Fruit fly (Drosophila melanogaster) Kc167 (cell line): Measurements from ENCODE around the gene aqz.

Experiments
- Myc ChIP-seq: fragments of >200 bp; optimal IDR thresholded peaks from 2 replicates; lab custom pipeline; 2017; ENCODE audit warnings: missing external identifiers
- Sin3A ChIP-seq: fragments of >200 bp; optimal IDR thresholded peaks from 2 replicates; lab custom pipeline; 2018; ENCODE audit warnings: missing external identifiers
- h ChIP-seq: fragments of >200 bp; optimal IDR thresholded peaks from 3 replicates; lab custom pipeline; 2018; ENCODE audit warnings: missing external identifiers
- insv ChIP-seq: fragments of >200 bp; optimal IDR thresholded peaks from 3 replicates; lab custom pipeline; 2018; ENCODE audit warnings: missing external identifiers
- psq ChIP-seq: fragments of >200 bp; optimal IDR thresholded peaks from 2 replicates; lab custom pipeline; 2017; ENCODE audit warnings: missing external identifiers
- ttk ChIP-seq: sonication (Bioruptor generic); optimal IDR thresholded peaks from 2 replicates; lab custom pipeline; 2017; ENCODE audit warnings: missing external identifiers

aqz gene

dm6 chr3R:8798332-8798731, 22.1 kb downstream of the aqz start:
- TF ChIP-seq Sin3A (lab: Kevin White, UChicago): no peak
- TF ChIP-seq ttk (lab: Kevin White, UChicago): no peak
- no peak for TF ChIP-seq psq (lab: Kevin White, UChicago)
- TF ChIP-seq insv (lab: Kevin White, UChicago): no peak
- no peak for TF ChIP-seq Myc (lab: Kevin White, UChicago)
- TF ChIP-seq h: no peak

DNA sequence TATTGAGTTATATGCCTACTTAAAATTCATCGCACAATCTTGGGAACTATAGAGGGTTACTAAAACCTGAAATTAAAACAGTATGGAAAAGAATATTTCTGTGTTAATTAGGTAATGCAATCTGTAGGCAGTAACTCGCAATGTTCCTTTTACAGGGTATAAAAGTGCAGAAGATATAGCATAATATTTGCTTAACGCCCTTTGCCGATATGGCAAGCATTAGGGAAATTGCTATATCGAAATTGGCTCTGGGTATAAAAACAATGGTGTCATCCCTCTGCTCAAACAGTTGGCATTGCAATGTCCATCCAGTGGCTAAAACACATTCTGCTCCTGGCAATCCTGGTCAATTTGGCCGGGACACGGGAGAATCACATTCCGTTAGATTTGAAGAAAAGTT, 26.1 kb downstream of the aqz start, which contains the start of gene Ir85a:
TSS of gene Ir85a (plus strand) at position 301 of the 400 bp plus-strand sequence.
- TF ChIP-seq ttk (lab: Kevin White, UChicago) (no peak), Myc (lab: Kevin White, UChicago) (no peak), psq (lab: Kevin White, UChicago) (no peak), Sin3A (lab: Kevin White, UChicago) (no peak), insv (lab: Kevin White, UChicago) (no peak), h (no peak)

DNA sequence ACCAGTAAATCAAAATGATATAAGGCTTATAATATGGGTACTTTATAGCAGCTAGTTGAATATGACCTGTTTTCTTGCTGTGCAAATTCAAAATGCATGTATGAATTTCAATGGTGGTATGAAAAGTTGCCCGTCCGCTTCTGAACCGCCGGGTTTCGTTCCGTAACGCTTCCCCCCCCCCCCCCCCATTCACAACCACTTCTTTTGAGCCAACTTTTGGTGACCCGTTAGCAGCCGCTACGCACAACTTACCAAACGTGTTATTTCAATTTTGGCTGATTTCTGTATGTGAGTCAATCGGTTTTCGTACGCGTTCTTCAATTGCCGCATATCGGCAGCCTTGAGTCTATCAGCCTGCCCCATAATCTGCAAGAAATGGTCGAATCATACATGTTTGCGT, 26.8 kb downstream of the aqz start:
- TF ChIP-seq Myc (lab: Kevin White, UChicago) (no peak), Sin3A (lab: Kevin White, UChicago) (no peak), ttk (lab: Kevin White, UChicago) (no peak), insv (lab: Kevin White, UChicago) (no peak), h (no peak), psq (lab: Kevin White, UChicago) (no peak)

DNA sequence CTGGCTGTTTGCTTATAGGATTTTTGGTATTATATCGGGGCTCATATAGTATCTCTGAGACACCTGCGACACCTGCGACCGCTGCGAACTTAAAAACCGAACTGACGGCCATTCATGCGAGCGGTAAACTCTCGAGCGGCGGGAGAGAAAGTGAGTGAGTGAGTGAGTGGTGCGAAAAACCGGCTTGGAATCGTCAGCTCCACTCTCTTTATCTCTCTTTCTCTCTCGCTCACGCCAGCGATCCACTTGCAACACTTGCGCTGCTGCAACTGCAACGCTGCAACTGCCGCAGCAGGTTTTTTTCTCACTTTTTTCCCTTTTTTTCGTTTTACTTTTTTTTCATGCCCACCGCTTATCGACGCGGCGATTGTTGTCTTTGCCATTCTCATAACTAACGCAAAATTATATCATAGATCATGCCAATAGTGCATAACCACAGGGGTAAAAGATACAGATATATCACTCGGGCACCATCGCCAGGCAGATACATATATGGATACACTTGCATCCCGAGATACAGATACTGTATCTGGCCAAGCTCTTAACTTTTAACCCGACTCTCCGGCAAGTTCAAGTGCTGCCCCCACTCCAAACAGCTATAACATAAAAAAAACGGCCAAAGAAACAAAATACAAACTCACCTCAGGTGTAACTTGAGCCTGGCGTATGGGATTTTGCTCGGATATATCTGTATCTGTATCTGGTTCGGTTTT, 27.9 kb downstream of the aqz start:
- no peak for TF ChIP-seq insv (lab: Kevin White, UChicago)
- TF ChIP-seq Myc (lab: Kevin White, UChicago): no peak
- TF ChIP-seq Sin3A (lab: Kevin White, UChicago): no peak
- TF ChIP-seq psq (lab: Kevin White, UChicago): no peak
- TF ChIP-seq ttk (lab: Kevin White, UChicago): no peak
- TF ChIP-seq h: no peak

DNA sequence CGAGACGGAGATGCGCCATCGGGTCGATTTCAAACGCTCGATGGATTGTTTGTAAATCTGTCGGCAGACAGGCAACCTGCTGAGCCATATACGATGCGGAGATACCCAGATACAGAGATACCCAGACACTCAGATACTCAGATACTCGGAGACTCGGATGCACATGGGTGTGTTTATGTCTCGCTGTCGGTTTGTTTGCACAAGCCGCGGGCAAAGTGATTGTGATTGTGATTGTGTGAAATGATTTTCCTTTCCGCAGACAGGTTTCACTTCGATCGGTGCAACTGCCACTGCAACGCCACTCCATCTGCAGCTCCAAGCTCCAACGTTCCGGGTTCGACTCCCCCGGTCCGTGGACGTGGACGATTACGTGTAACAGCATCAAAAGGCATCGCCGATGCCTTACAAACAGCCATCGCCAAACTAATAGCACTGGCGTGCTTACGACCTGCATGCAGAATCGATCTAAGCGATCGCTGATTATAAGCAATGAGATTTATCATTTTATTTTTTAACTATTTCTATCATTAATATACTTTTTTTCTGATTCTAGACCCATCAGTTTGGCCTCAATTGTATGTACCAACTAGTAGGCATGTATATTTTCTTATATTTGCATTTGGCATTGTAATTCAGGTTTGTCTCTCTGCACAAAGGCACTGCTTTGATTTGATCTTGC, 31.6 kb downstream of the aqz start:
- TF ChIP-seq Sin3A (lab: Kevin White, UChicago): no peak
- no peak for TF ChIP-seq h
- TF ChIP-seq insv (lab: Kevin White, UChicago): no peak
- no peak for TF ChIP-seq Myc (lab: Kevin White, UChicago)
- TF ChIP-seq ttk (lab: Kevin White, UChicago): no peak
- TF ChIP-seq psq (lab: Kevin White, UChicago): no peak

DNA sequence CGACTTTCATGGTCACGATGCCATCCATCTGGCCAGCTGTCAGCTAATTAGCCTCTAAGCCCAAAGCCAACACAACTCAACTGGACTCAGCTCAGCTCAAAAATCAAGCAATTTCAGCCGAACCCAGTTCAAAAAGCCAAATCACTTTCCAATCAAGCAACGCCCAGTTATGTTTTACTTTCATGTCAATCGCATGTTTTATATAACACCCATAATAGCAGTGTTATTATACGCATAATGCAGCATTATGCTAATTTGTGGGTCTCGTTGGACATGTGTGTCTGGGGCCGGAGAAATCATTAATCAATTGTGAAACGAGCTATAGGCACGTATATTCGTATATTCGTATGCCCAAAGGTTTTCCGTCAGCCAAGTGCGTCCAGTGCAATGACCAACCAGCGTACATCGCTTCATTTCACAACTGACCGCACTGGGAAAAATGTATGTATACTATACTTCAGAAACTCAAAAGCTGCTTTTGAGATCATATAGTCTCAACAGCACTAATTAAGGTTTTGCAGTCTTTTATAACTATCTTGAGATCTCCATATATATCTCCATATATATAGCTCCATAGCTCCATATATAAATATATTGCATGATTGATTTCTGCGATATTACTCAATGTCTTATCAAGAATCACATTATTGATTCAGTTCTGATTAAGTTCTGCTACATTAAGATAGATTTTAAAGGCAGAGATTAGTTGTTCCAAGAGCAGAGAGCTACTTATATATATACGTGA, 32.8 kb downstream of the aqz start:
- TF ChIP-seq Sin3A (lab: Kevin White, UChicago) (no peak), h (no peak), psq (lab: Kevin White, UChicago) (no peak), Myc (lab: Kevin White, UChicago) (no peak), insv (lab: Kevin White, UChicago) (no peak), ttk (lab: Kevin White, UChicago) (no peak)

- TF ChIP-seq psq (lab: Kevin White, UChicago) (no peak), h (no peak), ttk (lab: Kevin White, UChicago) (no peak), insv (lab: Kevin White, UChicago) (no peak)
Observed at dm6 chr3R:8785451-8785850, 35.0 kb downstream of the aqz start.

DNA sequence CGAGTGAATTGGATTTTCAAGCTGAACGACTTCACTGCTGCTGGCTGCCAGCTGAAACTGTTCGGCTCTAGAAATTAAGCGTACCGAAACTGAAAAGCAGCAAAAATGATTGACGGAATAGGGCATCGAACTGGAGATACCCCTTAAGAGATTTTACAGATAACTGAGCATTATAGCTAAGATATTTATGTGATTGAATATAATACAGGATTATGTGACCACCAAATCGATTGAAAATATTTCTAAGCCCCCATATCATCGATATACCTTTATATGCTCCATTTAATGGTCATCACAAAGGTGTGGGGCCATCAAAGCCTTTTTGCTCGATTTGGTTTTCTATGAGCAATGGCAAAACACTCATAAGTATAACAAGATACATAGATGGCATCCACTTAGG, 35.7 kb downstream of the aqz start:
- TF ChIP-seq h (no peak), psq (lab: Kevin White, UChicago) (no peak), insv (lab: Kevin White, UChicago) (no peak), ttk (lab: Kevin White, UChicago) (no peak), Myc (lab: Kevin White, UChicago) (no peak), Sin3A (lab: Kevin White, UChicago) (no peak)

dm6 chr3R:8780689-8781088, 39.8 kb downstream of the aqz start, which contains the start of gene CG33189:
Gene CG33189 (minus strand): TSS chr3R:8780789.
- TF ChIP-seq ttk (lab: Kevin White, UChicago) (no peak), psq (lab: Kevin White, UChicago) (no peak), Sin3A (lab: Kevin White, UChicago) (no peak), Myc (lab: Kevin White, UChicago) (no peak), h (no peak), insv (lab: Kevin White, UChicago) (no peak)

dm6 chr3R:8779823-8780222, 40.7 kb downstream of the aqz start, which contains the start of gene CG33191:
Gene CG33191 (minus strand): TSS chr3R:8779923.
- no peak for TF ChIP-seq h

DNA sequence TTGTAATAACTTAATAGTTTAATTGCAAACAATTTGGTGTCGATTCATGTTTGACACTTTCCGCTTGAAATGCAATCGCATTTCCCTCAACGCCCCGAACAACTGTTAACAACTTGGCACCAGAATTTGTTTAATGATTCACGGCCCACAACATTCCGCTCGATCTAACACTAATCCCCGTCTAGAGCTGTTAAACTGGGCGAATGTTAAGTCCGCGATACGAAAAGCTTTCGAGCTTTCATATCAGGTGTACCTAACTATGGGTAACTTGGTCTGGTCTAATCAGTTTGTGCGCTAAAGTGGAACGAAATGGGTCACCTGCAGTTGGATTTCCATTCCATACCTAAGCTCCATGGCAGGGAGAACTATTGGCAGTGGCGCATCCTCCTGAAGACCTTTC, 47.3 kb downstream of the aqz start, which contains the start of gene CG34301:
TSS of gene CG34301 (plus strand) at position 301 of the 400 bp plus-strand sequence.
- no peak for TF ChIP-seq ttk (lab: Kevin White, UChicago)
- TF ChIP-seq psq (lab: Kevin White, UChicago): no peak
- TF ChIP-seq Sin3A (lab: Kevin White, UChicago): no peak
- no peak for TF ChIP-seq h
